Worm (Caenorhabditis elegans): ENCODE measurements around the gene F57G12.1.

F57G12.1 gene

DNA sequence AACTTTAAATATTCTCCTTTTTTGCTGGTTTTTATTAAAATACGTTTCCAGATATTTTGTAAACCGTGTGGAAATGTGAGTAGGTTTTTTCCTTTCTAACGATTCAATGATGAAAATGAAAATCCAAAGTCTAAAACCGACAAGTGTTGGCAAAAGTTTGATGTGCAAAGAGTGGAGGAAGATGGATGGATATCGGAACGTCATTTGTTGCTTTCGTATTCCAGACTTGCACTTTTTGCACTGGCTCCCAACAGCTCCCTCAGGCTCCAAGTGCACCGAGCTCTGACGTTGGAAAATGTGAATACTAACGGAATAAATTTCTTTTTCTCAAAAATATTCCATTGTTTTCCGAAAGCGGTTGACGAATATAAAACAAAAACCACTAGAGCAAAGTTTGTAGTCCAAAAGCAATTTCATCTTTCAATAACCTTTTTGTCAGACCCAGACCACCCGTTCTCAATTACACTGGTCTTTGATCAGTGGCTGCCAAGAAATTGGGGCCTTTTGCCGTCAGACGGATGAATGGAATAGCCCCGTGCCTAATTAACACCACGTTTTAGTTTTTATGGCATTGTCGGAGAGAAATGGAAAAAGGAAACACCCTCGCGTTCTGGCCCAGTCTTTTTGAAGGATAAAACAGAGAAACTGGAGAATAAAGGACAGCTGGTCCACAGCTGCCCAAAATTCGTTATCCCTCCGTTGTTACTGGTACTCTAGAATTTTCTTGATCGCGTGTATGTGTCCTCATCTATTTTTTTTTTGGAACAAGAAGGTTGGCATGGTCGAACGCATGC, 11.4 kb upstream of the F57G12.1 start:
- TF ChIP-seq nfya-1 (tag; optimal IDR thresholded peaks at IDR 0.05; ENCODE audit: insufficient read depth) (no peak), nhr-11 (tag; optimal IDR thresholded peaks at IDR 0.05) (no peak), unc-62 (GFP tag; optimal IDR thresholded peaks at IDR 0.05) (peak; percentile 48), nhr-43 (tag; optimal IDR thresholded peaks at IDR 0.05; ENCODE audit: poor library complexity, severe bottlenecking) (no peak), ZK546.5 (tag; optimal IDR thresholded peaks at IDR 0.05) (no peak), aly-2 (tag; optimal IDR thresholded peaks at IDR 0.05) (no peak), egl-5 (tag; optimal IDR thresholded peaks at IDR 0.05) (peak; percentile 58), lin-39 (tag; optimal IDR thresholded peaks at IDR 0.05) (peak; percentile 43)

- no peak for TF ChIP-seq lin-39 (tag; optimal IDR thresholded peaks at IDR 0.05)
- TF ChIP-seq mml-1 (tag; optimal IDR thresholded peaks at IDR 0.05) = no peak
- TF ChIP-seq ztf-4 (tag; optimal IDR thresholded peaks at IDR 0.05) = no peak
- no peak for TF ChIP-seq hmg-11 (tag; optimal IDR thresholded peaks at IDR 0.05)
- peak; percentile 39 for TF ChIP-seq pha-4 (tag; optimal IDR thresholded peaks at IDR 0.05)
- no peak for TF ChIP-seq jun-1 (tag; optimal IDR thresholded peaks at IDR 0.05)
- no peak for TF ChIP-seq nhr-23 (tag; optimal IDR thresholded peaks at IDR 0.05)
- TF ChIP-seq elt-2 (tag; optimal IDR thresholded peaks at IDR 0.05) = peak; percentile 30
- no peak for TF ChIP-seq egl-27 (tag; optimal IDR thresholded peaks at IDR 0.05)
- no peak for TF ChIP-seq unc-39 (tag; optimal IDR thresholded peaks at IDR 0.05)
- no peak for TF ChIP-seq daf-12 (tag; optimal IDR thresholded peaks at IDR 0.05)
- TF ChIP-seq ceh-28 (tag; optimal IDR thresholded peaks at IDR 0.05) = no peak
- TF ChIP-seq nhr-25 (tag; optimal IDR thresholded peaks at IDR 0.05) = no peak
- no peak for TF ChIP-seq nhr-28 (tag; optimal IDR thresholded peaks at IDR 0.05)
- TF ChIP-seq mdl-1 (tag; optimal IDR thresholded peaks at IDR 0.05) = no peak
- peak; percentile 28 for TF ChIP-seq pqm-1 (tag; optimal IDR thresholded peaks at IDR 0.05)
- TF ChIP-seq ZK546.5 (tag; optimal IDR thresholded peaks at IDR 0.05) = no peak
- TF ChIP-seq aly-2 (tag; optimal IDR thresholded peaks at IDR 0.05) = no peak
- TF ChIP-seq nhr-67 (tag; optimal IDR thresholded peaks at IDR 0.05) = no peak
- TF ChIP-seq egl-5 (tag; optimal IDR thresholded peaks at IDR 0.05) = no peak
Observed at ce11 chrX:12181606-12182005, 10.1 kb upstream of the F57G12.1 start.

DNA sequence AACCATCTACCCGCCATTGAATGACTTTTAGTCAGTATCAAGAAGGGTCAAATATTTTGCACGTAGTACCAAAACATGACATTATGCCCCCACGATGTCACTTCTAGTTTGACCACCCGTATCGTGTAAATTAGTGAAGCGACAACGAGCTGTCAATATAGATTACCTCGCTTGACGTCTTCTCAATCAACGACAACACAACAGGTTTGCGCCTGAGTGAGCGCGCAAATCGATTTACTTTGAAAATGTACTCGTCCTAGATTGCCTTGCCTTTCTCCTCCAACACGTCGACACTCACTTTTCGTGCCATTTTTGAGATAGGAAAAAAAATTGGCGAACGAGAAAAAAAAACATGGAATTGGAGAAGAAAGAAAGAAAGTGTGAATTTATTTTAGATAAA, 9.2 kb upstream of the F57G12.1 start:
- TF ChIP-seq ceh-28 (tag; optimal IDR thresholded peaks at IDR 0.05) (peak; percentile 54), nhr-25 (tag; optimal IDR thresholded peaks at IDR 0.05) (peak; percentile 82), unc-62 (GFP tag; optimal IDR thresholded peaks at IDR 0.05) (peak; percentile 83), nfya-1 (tag; optimal IDR thresholded peaks at IDR 0.05; ENCODE audit: insufficient read depth) (peak; percentile 33), nhr-23 (tag; optimal IDR thresholded peaks at IDR 0.05) (peak; percentile 45), fkh-10 (GFP tag; optimal IDR thresholded peaks at IDR 0.05) (no peak), nhr-43 (tag; optimal IDR thresholded peaks at IDR 0.05; ENCODE audit: poor library complexity, severe bottlenecking) (peak; percentile 73), nhr-76 (tag; optimal IDR thresholded peaks at IDR 0.05) (no peak), ceh-82 (tag; optimal IDR thresholded peaks at IDR 0.05) (no peak)

ce11 chrX:12179817-12180384, 8.4 kb upstream of the F57G12.1 start:
- TF ChIP-seq daf-12 (tag; optimal IDR thresholded peaks at IDR 0.05) = no peak
- TF ChIP-seq tbx-2 (tag; optimal IDR thresholded peaks at IDR 0.05) = peak; percentile 34
- TF ChIP-seq lin-39 (tag; optimal IDR thresholded peaks at IDR 0.05) = peak; percentile 64
- TF ChIP-seq egl-5 (tag; optimal IDR thresholded peaks at IDR 0.05) = peak; percentile 48

ce11 chrX:12179090-12179488, 7.6 kb upstream of the F57G12.1 start:
- TF ChIP-seq fkh-10 (GFP tag; optimal IDR thresholded peaks at IDR 0.05) = no peak
- TF ChIP-seq R02D3.7 (tag; optimal IDR thresholded peaks at IDR 0.05) = no peak
- TF ChIP-seq sea-2 (GFP tag; optimal IDR thresholded peaks at IDR 0.05) = no peak
- no peak for TF ChIP-seq eor-1 (tag; optimal IDR thresholded peaks at IDR 0.05)
- TF ChIP-seq zag-1 (tag; optimal IDR thresholded peaks at IDR 0.05) = no peak
- TF ChIP-seq ZK546.5 (tag; optimal IDR thresholded peaks at IDR 0.05) = no peak
- peak; percentile 56 for TF ChIP-seq pha-4 (tag; optimal IDR thresholded peaks at IDR 0.05)
